Worm (Caenorhabditis elegans) whole organism, L3 larva: Measurements from ENCODE around the gene srx-93.

Source experiments
- aly-2 ChIP-seq: fragments of 150-350 bp; optimal IDR thresholded peaks from 2 replicates; lab custom pipeline; 2014; ENCODE audit warnings: missing biosample characterization, missing genetic modification characterization
- ceh-16 ChIP-seq: sonication (generic microtip); optimal IDR thresholded peaks from 2 replicates; lab custom pipeline; 2017; ENCODE audit warnings: missing biosample characterization, missing genetic modification characterization
- ceh-28 ChIP-seq: fragments of 150-350 bp; optimal IDR thresholded peaks from 2 replicates; lab custom pipeline; 2014; ENCODE audit warnings: missing biosample characterization, missing genetic modification reagents, missing genetic modification characterization
- daf-12 ChIP-seq: fragments of 150-350 bp; optimal IDR thresholded peaks from 2 replicates; lab custom pipeline; 2014; ENCODE audit warnings: missing biosample characterization, missing genetic modification reagents, missing genetic modification characterization
- egl-27 ChIP-seq: sonication (generic microtip); optimal IDR thresholded peaks from 4 replicates; lab custom pipeline; 2017; ENCODE audit warnings: missing biosample characterization, missing genetic modification reagents, missing genetic modification characterization
- egl-5 ChIP-seq: fragments of 150-350 bp; optimal IDR thresholded peaks from 2 replicates; lab custom pipeline; 2017; ENCODE audit warnings: missing biosample characterization, missing genetic modification reagents, missing genetic modification characterization, inconsistent platforms
- elt-1 ChIP-seq: fragments of 150-350 bp; optimal IDR thresholded peaks from 2 replicates; lab custom pipeline; 2014; ENCODE audit warnings: missing biosample characterization, missing genetic modification characterization
- elt-2 ChIP-seq: sonication (generic microtip); optimal IDR thresholded peaks from 2 replicates; lab custom pipeline; 2016; ENCODE audit warnings: missing genetic modification reagents, mild to moderate bottlenecking, missing genetic modification characterization, missing compliant biosample characterization
- fkh-10 ChIP-seq: sonication (generic microtip); optimal IDR thresholded peaks from 2 replicates; lab custom pipeline; 2017; ENCODE audit warnings: missing biosample characterization, missing genetic modification reagents, missing genetic modification characterization
- fkh-2 ChIP-seq: fragments of 150-350 bp; optimal IDR thresholded peaks from 2 replicates; lab custom pipeline; 2014; ENCODE audit warnings: missing biosample characterization, missing genetic modification reagents, missing genetic modification characterization
- fos-1 ChIP-seq: fragments of 150-350 bp; optimal IDR thresholded peaks from 2 replicates; lab custom pipeline; 2014; ENCODE audit warnings: missing biosample characterization, missing genetic modification characterization
- hmg-11 ChIP-seq: sonication (generic microtip); optimal IDR thresholded peaks from 2 replicates; lab custom pipeline; 2016; ENCODE audit warnings: missing genetic modification characterization, missing compliant biosample characterization
- jun-1 ChIP-seq: fragments of 150-350 bp; optimal IDR thresholded peaks from 2 replicates; lab custom pipeline; 2014; ENCODE audit warnings: missing biosample characterization, missing genetic modification reagents, missing genetic modification characterization
- lin-15B ChIP-seq: fragments of 150-350 bp; optimal IDR thresholded peaks from 2 replicates; lab custom pipeline; 2014; ENCODE audit warnings: missing biosample characterization, missing genetic modification characterization
- lin-39 ChIP-seq: fragments of 150-350 bp; optimal IDR thresholded peaks from 2 replicates; lab custom pipeline; 2018; ENCODE audit warnings: missing biosample characterization, missing genetic modification reagents, missing genetic modification characterization
- lsy-12 ChIP-seq: sonication (generic microtip); optimal IDR thresholded peaks from 2 replicates; lab custom pipeline; 2016; ENCODE audit warnings: mild to moderate bottlenecking, missing genetic modification characterization, missing compliant biosample characterization
- mdl-1 ChIP-seq: fragments of 150-350 bp; optimal IDR thresholded peaks from 2 replicates; lab custom pipeline; 2014; ENCODE audit warnings: missing biosample characterization, missing genetic modification characterization
- nfya-1 ChIP-seq: sonication (generic microtip); optimal IDR thresholded peaks from 2 replicates; lab custom pipeline; 2017; ENCODE audit warnings: missing genetic modification characterization, mild to moderate bottlenecking, missing compliant biosample characterization, antibody characterized with exemption, moderate library complexity; ENCODE audit not compliant: insufficient read depth
- nhr-11 ChIP-seq: fragments of 150-350 bp; optimal IDR thresholded peaks from 2 replicates; lab custom pipeline; 2014; ENCODE audit warnings: missing biosample characterization, missing genetic modification characterization
- nhr-12 ChIP-seq: fragments of 150-350 bp; optimal IDR thresholded peaks from 2 replicates; lab custom pipeline; 2014; ENCODE audit warnings: missing biosample characterization, missing genetic modification characterization
- nhr-25 ChIP-seq: sonication (generic microtip); optimal IDR thresholded peaks from 2 replicates; lab custom pipeline; 2017; ENCODE audit warnings: missing biosample characterization, missing genetic modification characterization
- nhr-43 ChIP-seq: sonication (generic microtip); optimal IDR thresholded peaks from 2 replicates; lab custom pipeline; 2016; ENCODE audit warnings: mild to moderate bottlenecking, missing genetic modification characterization, missing compliant biosample characterization; ENCODE audit not compliant: poor library complexity, severe bottlenecking
- nhr-67 ChIP-seq: fragments of 150-350 bp; optimal IDR thresholded peaks from 2 replicates; lab custom pipeline; 2014; ENCODE audit warnings: missing biosample characterization, missing genetic modification characterization
- nhr-76 ChIP-seq: fragments of 150-350 bp; sonication (generic microtip); optimal IDR thresholded peaks from 5 replicates; lab custom pipeline; 2014; ENCODE audit warnings: missing biosample characterization, missing genetic modification characterization
- nhr-77 ChIP-seq: fragments of 150-350 bp; optimal IDR thresholded peaks from 2 replicates; lab custom pipeline; 2014; ENCODE audit warnings: missing biosample characterization, missing genetic modification characterization
- pha-4 ChIP-seq: fragments of 150-350 bp; optimal IDR thresholded peaks from 2 replicates; lab custom pipeline; 2014; ENCODE audit warnings: missing biosample characterization, missing genetic modification reagents, missing genetic modification characterization
- pqm-1 ChIP-seq: fragments of 150-350 bp; optimal IDR thresholded peaks from 2 replicates; lab custom pipeline; 2017; ENCODE audit warnings: missing biosample characterization, missing genetic modification characterization, inconsistent platforms
- skn-1 ChIP-seq: fragments of 150-350 bp; optimal IDR thresholded peaks from 2 replicates; lab custom pipeline; 2014; ENCODE audit warnings: missing biosample characterization, missing genetic modification characterization
- snpc-4 ChIP-seq: fragments of 150-350 bp; optimal IDR thresholded peaks from 2 replicates; lab custom pipeline; 2014; ENCODE audit warnings: missing biosample characterization, missing genetic modification characterization
- tbx-2 ChIP-seq: sonication (generic microtip); optimal IDR thresholded peaks from 2 replicates; lab custom pipeline; 2016; ENCODE audit warnings: mild to moderate bottlenecking, missing genetic modification characterization, missing compliant biosample characterization
- unc-39 ChIP-seq: sonication (generic microtip); optimal IDR thresholded peaks from 4 replicates; lab custom pipeline; 2017; ENCODE audit warnings: missing biosample characterization, missing genetic modification characterization
- unc-62 ChIP-seq: fragments of 150-350 bp; sonication (generic microtip); optimal IDR thresholded peaks from 4 replicates; lab custom pipeline; 2014; ENCODE audit warnings: missing biosample characterization, missing genetic modification reagents, missing genetic modification characterization
- zag-1 ChIP-seq: fragments of 150-350 bp; optimal IDR thresholded peaks from 2 replicates; lab custom pipeline; 2014; ENCODE audit warnings: missing biosample characterization, missing genetic modification characterization
- ztf-11 ChIP-seq: fragments of 150-350 bp; optimal IDR thresholded peaks from 2 replicates; lab custom pipeline; 2014; ENCODE audit warnings: missing biosample characterization, missing genetic modification characterization
- ztf-4 ChIP-seq: fragments of 150-350 bp; optimal IDR thresholded peaks from 2 replicates; lab custom pipeline; 2014; ENCODE audit warnings: missing biosample characterization, missing genetic modification characterization

The srx-93 gene

ce11 chrV:3639873-3640272, 19.4 kb upstream of the srx-93 start:
- TF ChIP-seq unc-62 (GFP tag; lab: Kevin White, UChicago) = no peak
- TF ChIP-seq snpc-4 (tag; lab: Kevin White, UChicago) = no peak
- no peak for TF ChIP-seq nhr-25
- TF ChIP-seq, all 47 proteins: peak for 0

ce11 chrV:3637086-3637485, 16.6 kb upstream of the srx-93 start, which contains the start of gene srx-41:
Gene srx-41 (minus strand): TSS chrV:3637186.
- TF ChIP-seq unc-39 (no peak), daf-12 (no peak), aly-2 (no peak), nhr-77 (tag; lab: Kevin White, UChicago) (no peak), nhr-43 (no peak), ceh-28 (tag; lab: Kevin White, UChicago) (no peak), lin-15B (tag; lab: Kevin White, UChicago) (no peak), tbx-2 (tag; lab: Kevin White, UChicago) (no peak), hmg-11 (tag; lab: Kevin White, UChicago) (no peak), mdl-1 (tag; lab: Kevin White, UChicago) (no peak), ceh-16 (tag; lab: Kevin White, UChicago) (no peak)
- TF ChIP-seq, all 47 proteins: peak for 0

ce11 chrV:3634293-3635016, 13.9 kb upstream of the srx-93 start:
- TF ChIP-seq elt-2 (peak; percentile 96), snpc-4 (tag; lab: Kevin White, UChicago) (no peak), nhr-11 (tag; lab: Kevin White, UChicago) (no peak), jun-1 (peak; percentile 50), nfya-1 (tag; lab: Kevin White, UChicago) (peak; percentile 27), fos-1 (tag; lab: Kevin White, UChicago) (peak; percentile 11), fkh-10 (no peak), pha-4 (peak; percentile 80), ceh-28 (tag; lab: Kevin White, UChicago) (peak; percentile 61), pqm-1 (peak; percentile 87)
- TF ChIP-seq, all 47 proteins: peak for 7

ce11 chrV:3633041-3633440, 12.5 kb upstream of the srx-93 start, which contains the start of gene F59B1.2:
Gene F59B1.2 (plus strand): TSS chrV:3633341.
- TF ChIP-seq fkh-2 (tag; lab: Kevin White, UChicago) = no peak
- TF ChIP-seq nhr-77 (tag; lab: Kevin White, UChicago) = no peak
- TF ChIP-seq nhr-76 = no peak
- no peak for TF ChIP-seq zag-1
- no peak for TF ChIP-seq nhr-43
- no peak for TF ChIP-seq elt-1 (tag; lab: Kevin White, UChicago)
- TF ChIP-seq ztf-11 (tag; lab: Kevin White, UChicago) = no peak
- TF ChIP-seq elt-2 = no peak
- no peak for TF ChIP-seq lin-39 (tag; lab: Kevin White, UChicago)
- TF ChIP-seq unc-62 (GFP tag; lab: Kevin White, UChicago) = no peak
- no peak for TF ChIP-seq lsy-12
- TF ChIP-seq pha-4 = no peak
- no peak for TF ChIP-seq nhr-67
- no peak for TF ChIP-seq mdl-1 (tag; lab: Kevin White, UChicago)
- no peak for TF ChIP-seq nhr-25
- TF ChIP-seq ztf-4 (tag; lab: Kevin White, UChicago) = no peak
- TF ChIP-seq egl-27 (tag; lab: Kevin White, UChicago) = no peak
- TF ChIP-seq egl-5 (tag; lab: Kevin White, UChicago) = no peak
- no peak for TF ChIP-seq nhr-12 (tag; lab: Kevin White, UChicago)
- no peak for TF ChIP-seq skn-1 (tag; lab: Kevin White, UChicago)
